Worm (Caenorhabditis elegans) whole organism, mixed stage, embryonic: ENCODE measurements around the gene cpna-4.

Experiments
- ces-1 ChIP-seq: fragments of 150-350 bp; optimal IDR thresholded peaks from 2 replicates; lab custom pipeline; 2014; ENCODE audit warnings: missing biosample characterization, missing genetic modification reagents, missing genetic modification characterization
- mep-1 ChIP-seq: fragments of 150-350 bp; optimal IDR thresholded peaks from 2 replicates; lab custom pipeline; 2017; ENCODE audit warnings: missing biosample characterization, missing genetic modification reagents, missing genetic modification characterization, inconsistent platforms
- nhr-237 ChIP-seq: fragments of 150-350 bp; optimal IDR thresholded peaks from 2 replicates; lab custom pipeline; 2014; ENCODE audit warnings: missing biosample characterization, missing genetic modification characterization
- nhr-76 ChIP-seq: sonication (generic microtip); optimal IDR thresholded peaks from 2 replicates; lab custom pipeline; 2017; ENCODE audit warnings: missing biosample characterization, missing genetic modification characterization
- snpc-4 ChIP-seq: fragments of 150-350 bp; optimal IDR thresholded peaks from 2 replicates; lab custom pipeline; 2014; ENCODE audit warnings: missing biosample characterization, missing genetic modification characterization
- tbx-8 ChIP-seq: fragments of 200-800 bp; sonication (Bioruptor generic); optimal IDR thresholded peaks from 2 replicates; lab custom pipeline; 2018; ENCODE audit warnings: mild to moderate bottlenecking, missing genetic modification characterization, moderate library complexity, missing compliant biosample characterization
- unc-62 ChIP-seq: fragments of 150-350 bp; optimal IDR thresholded peaks from 2 replicates; lab custom pipeline; 2014; ENCODE audit warnings: missing biosample characterization, missing genetic modification reagents, missing genetic modification characterization
- ztf-11 ChIP-seq: fragments of 150-350 bp; optimal IDR thresholded peaks from 2 replicates; lab custom pipeline; 2014; ENCODE audit warnings: missing biosample characterization, missing genetic modification characterization

- TF ChIP-seq tbx-8 (GFP tag; lab: Kevin White, UChicago), result no peak
- no peak for TF ChIP-seq nhr-237 (tag; lab: Kevin White, UChicago)
- no peak for TF ChIP-seq snpc-4
- TF ChIP-seq nhr-76, result no peak
- no peak for TF ChIP-seq ces-1 (GFP tag; lab: Kevin White, UChicago)
- TF ChIP-seq mep-1, result no peak
- TF ChIP-seq unc-62 (GFP tag; lab: Kevin White, UChicago), result no peak
- no peak for TF ChIP-seq ztf-11 (tag; lab: Kevin White, UChicago)
These were observed at the start of gene cpna-4 for ce11 chrIV:15361244-15361643.
